Fruit fly (Drosophila melanogaster) whole organism, embryonic: ENCODE results near the gene Atg18b.
A peak's percentile ranks its signal among the peaks of the same experiment; 100 is the strongest.

Source experiments
- Asciz ChIP-seq: fragments of 200-800 bp; sonication (Bioruptor generic); optimal IDR thresholded peaks from 2 replicates; lab custom pipeline; 2017; ENCODE audit warnings: missing biosample characterization, mild to moderate bottlenecking, missing genetic modification characterization, missing genetic modification reagents
- CG10654 ChIP-seq: fragments of 200-800 bp; sonication (Bioruptor generic); optimal IDR thresholded peaks from 2 replicates; lab custom pipeline; 2016; ENCODE audit warnings: missing biosample characterization, missing genetic modification characterization
- CG11398 ChIP-seq: fragments of 200-800 bp; sonication (Bioruptor generic); optimal IDR thresholded peaks from 2 replicates; lab custom pipeline; 2016; ENCODE audit warnings: missing biosample characterization, missing genetic modification characterization
- CG15011 ChIP-seq: fragments of 200-800 bp; sonication (Bioruptor generic); optimal IDR thresholded peaks from 3 replicates; lab custom pipeline; 2018; ENCODE audit warnings: missing biosample characterization, mild to moderate bottlenecking, missing genetic modification characterization
- CG15479 ChIP-seq: fragments of 200-800 bp; sonication (Bioruptor generic); optimal IDR thresholded peaks from 3 replicates; lab custom pipeline; 2019; ENCODE audit warnings: missing biosample characterization, mild to moderate bottlenecking, missing genetic modification characterization, moderate library complexity
- CG17612 ChIP-seq: fragments of 200-800 bp; sonication (Bioruptor generic); IDR thresholded peaks from 2 replicates; pipeline ENCODE4 v1.3.6; 2022; ENCODE audit warnings: missing biosample characterization, missing genetic modification characterization
- CG18619 ChIP-seq: fragments of 200-800 bp; sonication (Bioruptor generic); optimal IDR thresholded peaks from 3 replicates; lab custom pipeline; 2017; ENCODE audit warnings: missing biosample characterization, mild to moderate bottlenecking, missing genetic modification characterization
- CG2199 ChIP-seq: fragments of 200-800 bp; sonication (Bioruptor generic); IDR thresholded peaks from 3 replicates; pipeline ENCODE4 v1.3.6; 2022; ENCODE audit warnings: missing biosample characterization, missing genetic modification characterization
- CG32767 ChIP-seq: fragments of 200-800 bp; sonication (Bioruptor generic); IDR thresholded peaks from 2 replicates; pipeline ENCODE4 v1.3.6; 2022; ENCODE audit warnings: missing biosample characterization, missing genetic modification characterization
- CG3847 ChIP-seq: fragments of 200-800 bp; sonication (Bioruptor generic); IDR thresholded peaks from 2 replicates; pipeline ENCODE4 v1.3.6; 2022; ENCODE audit warnings: missing biosample characterization, missing genetic modification characterization
- CG4282 ChIP-seq: fragments of 200-800 bp; sonication (Bioruptor generic); optimal IDR thresholded peaks from 2 replicates; lab custom pipeline; 2016; ENCODE audit warnings: missing biosample characterization, missing genetic modification characterization
- CG4360 ChIP-seq: fragments of 200-800 bp; sonication (Bioruptor generic); IDR thresholded peaks from 2 replicates; pipeline ENCODE4 v1.3.6; 2022; ENCODE audit warnings: missing biosample characterization, missing genetic modification characterization
- CG4404 ChIP-seq: fragments of 200-800 bp; sonication (Bioruptor generic); IDR thresholded peaks from 2 replicates; pipeline ENCODE4 v1.3.6; 2022; ENCODE audit warnings: missing biosample characterization, missing genetic modification characterization
- CG4820 ChIP-seq: fragments of 200-800 bp; sonication (Bioruptor generic); optimal IDR thresholded peaks from 3 replicates; lab custom pipeline; 2016; ENCODE audit warnings: missing biosample characterization, missing genetic modification characterization
- CG6791 ChIP-seq: fragments of 200-800 bp; sonication (Bioruptor generic); IDR thresholded peaks from 3 replicates; pipeline ENCODE4 v1.3.6; 2022; ENCODE audit warnings: missing biosample characterization, missing genetic modification characterization; ENCODE audit not compliant: partially characterized antibody
- CG7928 ChIP-seq: fragments of 200-800 bp; sonication (Bioruptor generic); optimal IDR thresholded peaks from 2 replicates; lab custom pipeline; 2017; ENCODE audit warnings: missing biosample characterization, mild to moderate bottlenecking, missing genetic modification characterization
- CG8089 ChIP-seq: fragments of 200-800 bp; sonication (Bioruptor generic); optimal IDR thresholded peaks from 3 replicates; lab custom pipeline; 2016; ENCODE audit warnings: missing biosample characterization, missing genetic modification characterization
- CG9727 ChIP-seq: fragments of 200-800 bp; sonication (Bioruptor generic); optimal IDR thresholded peaks from 3 replicates; lab custom pipeline; 2017; ENCODE audit warnings: missing biosample characterization, mild to moderate bottlenecking, missing genetic modification characterization
- Dip3 ChIP-seq: fragments of 200-800 bp; sonication (Bioruptor generic); optimal IDR thresholded peaks from 3 replicates; lab custom pipeline; 2016; ENCODE audit warnings: missing biosample characterization, missing genetic modification characterization
- Fer2 ChIP-seq: fragments of 200-800 bp; sonication (Bioruptor generic); optimal IDR thresholded peaks from 2 replicates; lab custom pipeline; 2018; ENCODE audit warnings: missing biosample characterization, mild to moderate bottlenecking, missing genetic modification characterization, moderate library complexity
- Gug ChIP-seq: fragments of 200-800 bp; sonication (Bioruptor generic); IDR thresholded peaks from 4 replicates; pipeline ENCODE4 v1.3.6; 2022; ENCODE audit warnings: missing biosample characterization, missing genetic modification characterization
- Hr78 ChIP-seq, 2 experiments: fragments of 200-800 bp in 1 of 2; fragments of >200 bp in 1 of 2; sonication (Bioruptor generic) in 1 of 2; optimal IDR thresholded peaks; 2 replicates each; lab custom pipeline; 2017 to 2019; ENCODE audit warnings: missing biosample characterization in 2 of 2, missing genetic modification characterization in 2 of 2, mild to moderate bottlenecking in 1 of 2, moderate library complexity in 1 of 2
- Six4 ChIP-seq: fragments of 200-800 bp; sonication (Bioruptor generic); optimal IDR thresholded peaks from 2 replicates; lab custom pipeline; 2016; ENCODE audit warnings: missing biosample characterization, missing genetic modification characterization
- TFAM ChIP-seq: fragments of 200-800 bp; sonication (Bioruptor generic); optimal IDR thresholded peaks from 2 replicates; lab custom pipeline; 2017; ENCODE audit warnings: missing biosample characterization, missing genetic modification characterization, inconsistent platforms
- Trl ChIP-seq, 3 experiments: fragments of >200 bp in 2 of 3; fragments of 200-800 bp in 1 of 3; sonication (Bioruptor generic) in 1 of 3; optimal IDR thresholded peaks; 2 replicates in 1 of 3; 3 replicates in 2 of 3; lab custom pipeline; 2016 to 2017; ENCODE audit warnings: missing biosample characterization in 1 of 3, missing genetic modification characterization in 1 of 3
- Vsx1 ChIP-seq: fragments of 200-800 bp; sonication (Bioruptor generic); optimal IDR thresholded peaks from 2 replicates; lab custom pipeline; 2017; ENCODE audit warnings: missing biosample characterization, mild to moderate bottlenecking, missing genetic modification characterization, missing genetic modification reagents
- bowl ChIP-seq: fragments of 200-800 bp; sonication (Bioruptor generic); IDR thresholded peaks from 2 replicates; pipeline ENCODE4 v1.3.6; 2022; ENCODE audit warnings: missing biosample characterization, missing genetic modification characterization
- br ChIP-seq: fragments of >200 bp; optimal IDR thresholded peaks from 2 replicates; lab custom pipeline; 2017
- chinmo ChIP-seq: fragments of 200-800 bp; sonication (Bioruptor generic); IDR thresholded peaks from 4 replicates; pipeline ENCODE4 v1.3.6; 2022; ENCODE audit warnings: missing biosample characterization, missing genetic modification characterization; ENCODE audit not compliant: partially characterized antibody
- crc ChIP-seq: fragments of 200-800 bp; sonication (Bioruptor generic); optimal IDR thresholded peaks from 2 replicates; lab custom pipeline; 2016; ENCODE audit warnings: missing biosample characterization, missing genetic modification characterization
- crol ChIP-seq: fragments of 200-800 bp; sonication (Bioruptor generic); IDR thresholded peaks from 2 replicates; pipeline ENCODE4 v1.3.6; 2022; ENCODE audit warnings: missing biosample characterization, missing genetic modification characterization
- dimm ChIP-seq: fragments of 200-800 bp; sonication (Bioruptor generic); IDR thresholded peaks from 2 replicates; pipeline ENCODE4 v1.3.6; 2022; ENCODE audit warnings: missing biosample characterization, missing genetic modification characterization
- ewg ChIP-seq: fragments of 200-800 bp; sonication (Bioruptor generic); optimal IDR thresholded peaks from 3 replicates; lab custom pipeline; 2017; ENCODE audit warnings: mild to moderate bottlenecking, missing biosample characterization, missing genetic modification reagents, missing genetic modification characterization
- fd64A ChIP-seq: fragments of 200-800 bp; sonication (Bioruptor generic); optimal IDR thresholded peaks from 3 replicates; lab custom pipeline; 2018; ENCODE audit warnings: missing biosample characterization, mild to moderate bottlenecking, missing genetic modification characterization
- kay ChIP-seq: fragments of 200-800 bp; sonication (Bioruptor generic); optimal IDR thresholded peaks from 2 replicates; lab custom pipeline; 2016; ENCODE audit warnings: missing biosample characterization, missing genetic modification characterization
- lola ChIP-seq, 3 experiments: fragments of >200 bp in 2 of 3; fragments of 200-800 bp in 1 of 3; sonication (Bioruptor generic) in 1 of 3; optimal IDR thresholded peaks; 2 replicates each; lab custom pipeline; 2017 to 2019; ENCODE audit warnings: missing biosample characterization in 3 of 3, missing genetic modification characterization in 3 of 3, mild to moderate bottlenecking in 1 of 3, moderate library complexity in 1 of 3
- nerfin-2 ChIP-seq: fragments of 200-800 bp; sonication (Bioruptor generic); IDR thresholded peaks from 2 replicates; pipeline ENCODE4 v1.3.6; 2022; ENCODE audit warnings: missing biosample characterization, missing genetic modification characterization; ENCODE audit not compliant: partially characterized antibody
- nmo ChIP-seq: fragments of 200-800 bp; sonication (Bioruptor generic); optimal IDR thresholded peaks from 2 replicates; lab custom pipeline; 2018; ENCODE audit warnings: missing biosample characterization, mild to moderate bottlenecking, missing genetic modification characterization, moderate library complexity
- slbo ChIP-seq: fragments of 200-800 bp; sonication (Bioruptor generic); IDR thresholded peaks from 2 replicates; pipeline ENCODE4 v1.3.6; 2022; ENCODE audit warnings: missing biosample characterization, missing genetic modification characterization
- tin ChIP-seq: fragments of 200-800 bp; sonication (Bioruptor generic); optimal IDR thresholded peaks from 3 replicates; lab custom pipeline; 2016; ENCODE audit warnings: missing biosample characterization, missing genetic modification characterization
- zen ChIP-seq: fragments of 200-800 bp; sonication (Bioruptor generic); optimal IDR thresholded peaks from 3 replicates; lab custom pipeline; 2018; ENCODE audit warnings: missing biosample characterization, mild to moderate bottlenecking, missing genetic modification characterization, moderate library complexity

The Atg18b gene

dm6 chr2L:21178436-21179216 lies 41.7 kb downstream of the Atg18b start (continued):
- peak; percentile 73 for TF ChIP-seq CG4360 (GFP tag; lab: Robert Waterston, UW)
- no peak for TF ChIP-seq CG2199
- no peak for TF ChIP-seq CG8089 (GFP tag; lab: Kevin White, UChicago)
- TF ChIP-seq bowl: no peak
- no peak for TF ChIP-seq lola (GFP tag; optimal IDR thresholded peaks at IDR 0.05; lab: Kevin White, UChicago)
- TF ChIP-seq ewg (GFP tag; lab: Kevin White, UChicago): no peak
- TF ChIP-seq zen (tag; lab: Kevin White, UChicago): no peak
- TF ChIP-seq dimm (GFP tag; lab: Robert Waterston, UW): no peak
- TF ChIP-seq Asciz (GFP tag; lab: Kevin White, UChicago): no peak
- TF ChIP-seq CG10654 (GFP tag; lab: Kevin White, UChicago): no peak
- no peak for TF ChIP-seq CG4404 (GFP tag; lab: Robert Waterston, UW)
- TF ChIP-seq fd64A (GFP tag; lab: Kevin White, UChicago): no peak
- no peak for TF ChIP-seq tin (GFP tag; lab: Kevin White, UChicago)
- TF ChIP-seq crol (GFP tag; lab: Robert Waterston, UW): peak; percentile 82
- no peak for TF ChIP-seq CG4282 (GFP tag; lab: Kevin White, UChicago)
- TF ChIP-seq Fer2 (tag; lab: Kevin White, UChicago): no peak
- TF ChIP-seq CG6791 (GFP tag; lab: Robert Waterston, UW): no peak
- TF ChIP-seq CG3847 (GFP tag; lab: Robert Waterston, UW): no peak
- TF ChIP-seq TFAM (GFP tag; lab: Kevin White, UChicago): no peak
- TF ChIP-seq nmo (GFP tag; lab: Kevin White, UChicago): no peak
- TF ChIP-seq CG15479: peak; percentile 49
- no peak for TF ChIP-seq nerfin-2 (GFP tag; lab: Robert Waterston, UW)
- peak in 1 of 2 experiments; percentile 52 for TF ChIP-seq Trl (optimal IDR thresholded peaks at IDR 0.05; lab: Kevin White, UChicago)
- no peak for TF ChIP-seq Trl (GFP tag; optimal IDR thresholded peaks at IDR 0.05; lab: Kevin White, UChicago)
- no peak for TF ChIP-seq Six4 (GFP tag; lab: Kevin White, UChicago)
- no peak for TF ChIP-seq CG7928 (GFP tag; lab: Kevin White, UChicago)
- TF ChIP-seq Hr78 (GFP tag; optimal IDR thresholded peaks at IDR 0.05; lab: Kevin White, UChicago): peak in 1 of 2 experiments; percentile 86
- TF ChIP-seq kay (GFP tag; lab: Kevin White, UChicago): no peak
- TF ChIP-seq CG15011 (GFP tag; lab: Kevin White, UChicago): no peak
- 0 out of 4 replicates have a peak, but pooled peaks have one; percentile 66 for TF ChIP-seq chinmo (GFP tag; lab: Robert Waterston, UW)
- no peak for TF ChIP-seq crc
- no peak for TF ChIP-seq CG11398
- TF ChIP-seq Dip3: no peak
- no peak for TF ChIP-seq CG18619 (GFP tag; lab: Kevin White, UChicago)
- no peak for TF ChIP-seq CG17612 (GFP tag; lab: Robert Waterston, UW)
- TF ChIP-seq slbo (GFP tag; lab: Robert Waterston, UW): no peak
- no peak for TF ChIP-seq CG9727 (GFP tag; lab: Kevin White, UChicago)
- no peak for TF ChIP-seq CG4820 (GFP tag; lab: Kevin White, UChicago)
- TF ChIP-seq Vsx1 (GFP tag; lab: Kevin White, UChicago): no peak
- TF ChIP-seq Gug (GFP tag; lab: Robert Waterston, UW): no peak
- TF ChIP-seq br (lab: Kevin White, UChicago): no peak
- no peak for TF ChIP-seq CG32767 (GFP tag; lab: Robert Waterston, UW)
